Fruit fly (Drosophila melanogaster) whole organism: Measurements from ENCODE around the gene CG5011.

ENCODE experiments used
- CG8478 ChIP-seq: fragments of >200 bp; optimal IDR thresholded peaks from 2 replicates; lab custom pipeline; 2018; ENCODE audit warnings: inconsistent platforms
- Dll ChIP-seq: fragments of >200 bp; optimal IDR thresholded peaks from 2 replicates; lab custom pipeline; 2017
- pan ChIP-seq: fragments of >200 bp; optimal IDR thresholded peaks from 2 replicates; lab custom pipeline; 2017
- psq ChIP-seq: fragments of >200 bp; optimal IDR thresholded peaks from 2 replicates; lab custom pipeline; 2017
- usp ChIP-seq: fragments of >200 bp; optimal IDR thresholded peaks from 2 replicates; lab custom pipeline; 2017; ENCODE audit warnings: missing biosample characterization, missing genetic modification characterization, mixed read lengths

dm6 chr2L:1183799-1184198, 16.7 kb upstream of the CG5011 start, which contains the start of the genes CG5126 and Tgt:
- TF ChIP-seq psq (lab: Kevin White, UChicago) (no peak), usp (no peak), pan (no peak), Dll (no peak), CG8478 (lab: Kevin White, UChicago) (no peak)
